Fruit fly (Drosophila melanogaster) whole organism, embryonic: ENCODE results near the gene beat-IIa.
A peak's percentile ranks its signal among the peaks of the same experiment; 100 is the strongest.

Experiments
- Bdp1 ChIP-seq: fragments of 200-800 bp; sonication (Bioruptor generic); optimal IDR thresholded peaks from 3 replicates; lab custom pipeline; 2016; ENCODE audit warnings: missing biosample characterization, missing genetic modification characterization
- BtbVII ChIP-seq: fragments of 200-800 bp; sonication (Bioruptor generic); optimal IDR thresholded peaks from 3 replicates; lab custom pipeline; 2017; ENCODE audit warnings: missing biosample characterization, mild to moderate bottlenecking, missing genetic modification characterization
- CG11723 ChIP-seq: fragments of 200-800 bp; sonication (Bioruptor generic); optimal IDR thresholded peaks from 2 replicates; lab custom pipeline; 2017; ENCODE audit warnings: missing biosample characterization, mild to moderate bottlenecking, missing genetic modification characterization
- CG12744 ChIP-seq: fragments of 200-800 bp; sonication (Bioruptor generic); optimal IDR thresholded peaks from 2 replicates; lab custom pipeline; 2016; ENCODE audit warnings: missing biosample characterization, missing genetic modification characterization
- CG13296 ChIP-seq: fragments of 200-800 bp; sonication (Bioruptor generic); optimal IDR thresholded peaks from 3 replicates; lab custom pipeline; 2018; ENCODE audit warnings: missing biosample characterization, mild to moderate bottlenecking, missing genetic modification characterization
- CG13894 ChIP-seq: fragments of 200-800 bp; sonication (Bioruptor generic); optimal IDR thresholded peaks from 3 replicates; lab custom pipeline; 2018; ENCODE audit warnings: missing biosample characterization, mild to moderate bottlenecking, missing genetic modification characterization, moderate library complexity
- CG14965 ChIP-seq: fragments of 200-800 bp; sonication (Bioruptor generic); optimal IDR thresholded peaks from 2 replicates; lab custom pipeline; 2016; ENCODE audit warnings: missing biosample characterization, missing genetic modification characterization, borderline replicate concordance
- CG1603 ChIP-seq: fragments of 200-800 bp; sonication (Bioruptor generic); optimal IDR thresholded peaks from 2 replicates; lab custom pipeline; 2019; ENCODE audit warnings: missing biosample characterization, mild to moderate bottlenecking, missing genetic modification characterization, moderate library complexity
- CG16815 ChIP-seq: fragments of 200-800 bp; sonication (Bioruptor generic); optimal IDR thresholded peaks from 3 replicates; lab custom pipeline; 2017; ENCODE audit warnings: missing biosample characterization, mild to moderate bottlenecking, missing genetic modification characterization
- CG17361 ChIP-seq: fragments of 200-800 bp; sonication (Bioruptor generic); IDR thresholded peaks from 3 replicates; pipeline ENCODE4 v1.3.6; 2022; ENCODE audit warnings: missing biosample characterization, missing genetic modification characterization
- CG17912 ChIP-seq: fragments of 200-800 bp; sonication (Bioruptor generic); optimal IDR thresholded peaks from 2 replicates; lab custom pipeline; 2018; ENCODE audit warnings: missing biosample characterization, mild to moderate bottlenecking, missing genetic modification characterization
- CG2120 ChIP-seq: fragments of 200-800 bp; sonication (Bioruptor generic); optimal IDR thresholded peaks from 3 replicates; lab custom pipeline; 2016; ENCODE audit warnings: missing biosample characterization, missing genetic modification characterization
- CG2875 ChIP-seq: fragments of 200-800 bp; sonication (Bioruptor generic); optimal IDR thresholded peaks from 2 replicates; lab custom pipeline; 2017; ENCODE audit warnings: missing biosample characterization, mild to moderate bottlenecking, missing genetic modification characterization, missing genetic modification reagents
- CG34376 ChIP-seq: fragments of 200-800 bp; sonication (Bioruptor generic); optimal IDR thresholded peaks from 2 replicates; lab custom pipeline; 2018; ENCODE audit warnings: missing biosample characterization, mild to moderate bottlenecking, missing genetic modification characterization
- CG7271 ChIP-seq: fragments of 200-800 bp; sonication (Bioruptor generic); optimal IDR thresholded peaks from 2 replicates; lab custom pipeline; 2018; ENCODE audit warnings: missing biosample characterization, mild to moderate bottlenecking, missing genetic modification characterization, moderate library complexity
- CG7357 ChIP-seq: fragments of 200-800 bp; sonication (Bioruptor generic); IDR thresholded peaks from 3 replicates; pipeline ENCODE4 v1.3.6; 2022; ENCODE audit warnings: missing biosample characterization, missing genetic modification characterization
- CG8359 ChIP-seq: fragments of 200-800 bp; sonication (Bioruptor generic); optimal IDR thresholded peaks from 2 replicates; lab custom pipeline; 2017; ENCODE audit warnings: missing biosample characterization, mild to moderate bottlenecking, missing genetic modification characterization, borderline replicate concordance
- CG8478 ChIP-seq: fragments of >200 bp; optimal IDR thresholded peaks from 2 replicates; lab custom pipeline; 2018
- CG8765 ChIP-seq: fragments of 200-800 bp; sonication (Bioruptor generic); IDR thresholded peaks from 2 replicates; pipeline ENCODE4 v1.3.6; 2022; ENCODE audit warnings: missing biosample characterization, missing genetic modification characterization
- D19B ChIP-seq: fragments of 200-800 bp; sonication (Bioruptor generic); optimal IDR thresholded peaks from 2 replicates; lab custom pipeline; 2017; ENCODE audit warnings: missing biosample characterization, mild to moderate bottlenecking, missing genetic modification characterization
- Dip3 ChIP-seq: fragments of 200-800 bp; sonication (Bioruptor generic); optimal IDR thresholded peaks from 3 replicates; lab custom pipeline; 2016; ENCODE audit warnings: missing biosample characterization, missing genetic modification characterization
- Doc2 ChIP-seq: fragments of 200-800 bp; sonication (Bioruptor generic); IDR thresholded peaks from 2 replicates; pipeline ENCODE4 v1.3.6; 2022; ENCODE audit warnings: missing biosample characterization, missing genetic modification characterization
- Eip74EF ChIP-seq, 2 experiments: fragments of 200-800 bp in 1 of 2; fragments of >200 bp in 1 of 2; sonication (Bioruptor generic) in 1 of 2; optimal IDR thresholded peaks; 2 replicates each; lab custom pipeline; 2017 to 2019; ENCODE audit warnings: missing biosample characterization in 2 of 2, missing genetic modification characterization in 2 of 2, mild to moderate bottlenecking in 1 of 2, moderate library complexity in 1 of 2
- Hey ChIP-seq: fragments of 200-800 bp; sonication (Bioruptor generic); optimal IDR thresholded peaks from 3 replicates; lab custom pipeline; 2018; ENCODE audit warnings: missing biosample characterization, mild to moderate bottlenecking, missing genetic modification characterization
- Hr51 ChIP-seq, 2 experiments: fragments of 200-800 bp; sonication (Bioruptor generic); optimal IDR thresholded peaks; 2 replicates in 1 of 2; 3 replicates in 1 of 2; lab custom pipeline; 2016 to 2018; ENCODE audit warnings: missing biosample characterization in 2 of 2, missing genetic modification characterization in 2 of 2, mild to moderate bottlenecking in 1 of 2, moderate library complexity in 1 of 2
- PHDP ChIP-seq: fragments of 200-800 bp; sonication (Bioruptor generic); optimal IDR thresholded peaks from 3 replicates; lab custom pipeline; 2018; ENCODE audit warnings: missing biosample characterization, mild to moderate bottlenecking, missing genetic modification characterization, moderate library complexity
- Stat92E ChIP-seq, 3 experiments: fragments of >200 bp in 2 of 3; fragments of 200-800 bp in 1 of 3; sonication (Bioruptor generic) in 1 of 3; optimal IDR thresholded peaks; 2 replicates each; lab custom pipeline; 2017 to 2019; ENCODE audit warnings: missing biosample characterization in 3 of 3, missing genetic modification characterization in 3 of 3, mild to moderate bottlenecking in 1 of 3, moderate library complexity in 1 of 3
- Tbp ChIP-seq: fragments of >200 bp; optimal IDR thresholded peaks from 2 replicates; lab custom pipeline; 2018; ENCODE audit warnings: missing biosample characterization, missing genetic modification characterization
- amos ChIP-seq: fragments of 200-800 bp; sonication (Bioruptor generic); IDR thresholded peaks from 2 replicates; pipeline ENCODE4 v1.3.6; 2022; ENCODE audit warnings: missing biosample characterization, missing genetic modification characterization; ENCODE audit not compliant: partially characterized antibody
- ato ChIP-seq: fragments of 200-800 bp; sonication (Bioruptor generic); IDR thresholded peaks from 2 replicates; pipeline ENCODE4 v1.3.6; 2022; ENCODE audit warnings: missing biosample characterization, missing genetic modification characterization; ENCODE audit not compliant: partially characterized antibody
- az2 ChIP-seq: fragments of 200-800 bp; sonication (Bioruptor generic); optimal IDR thresholded peaks from 3 replicates; lab custom pipeline; 2016; ENCODE audit warnings: missing biosample characterization, missing genetic modification characterization
- bigmax ChIP-seq: fragments of 200-800 bp; sonication (Bioruptor generic); optimal IDR thresholded peaks from 2 replicates; lab custom pipeline; 2018; ENCODE audit warnings: missing biosample characterization, mild to moderate bottlenecking, missing genetic modification characterization
- chinmo ChIP-seq: fragments of 200-800 bp; sonication (Bioruptor generic); IDR thresholded peaks from 4 replicates; pipeline ENCODE4 v1.3.6; 2022; ENCODE audit warnings: missing biosample characterization, missing genetic modification characterization; ENCODE audit not compliant: partially characterized antibody
- ftz-f1 ChIP-seq: fragments of 200-800 bp; sonication (Bioruptor generic); optimal IDR thresholded peaks from 2 replicates; lab custom pipeline; 2016; ENCODE audit warnings: missing biosample characterization, missing genetic modification characterization
- gcm ChIP-seq: fragments of 200-800 bp; sonication (Bioruptor generic); optimal IDR thresholded peaks from 2 replicates; lab custom pipeline; 2019; ENCODE audit warnings: missing biosample characterization, mild to moderate bottlenecking, missing genetic modification characterization, moderate library complexity
- gro ChIP-seq: fragments of 200-800 bp; sonication (Bioruptor generic); optimal IDR thresholded peaks from 2 replicates; lab custom pipeline; 2016; ENCODE audit warnings: missing biosample characterization, missing genetic modification characterization
- gt ChIP-seq: fragments of 200-800 bp; sonication (Bioruptor generic); IDR thresholded peaks from 2 replicates; pipeline ENCODE4 v1.3.6; 2022; ENCODE audit warnings: missing biosample characterization, missing genetic modification characterization
- h ChIP-seq: fragments of >200 bp; optimal IDR thresholded peaks from 2 replicates; lab custom pipeline; 2017
- ind ChIP-seq: fragments of 200-800 bp; sonication (Bioruptor generic); optimal IDR thresholded peaks from 3 replicates; lab custom pipeline; 2016; ENCODE audit warnings: missing biosample characterization, missing genetic modification characterization
- jing ChIP-seq: fragments of 200-800 bp; sonication (Bioruptor generic); optimal IDR thresholded peaks from 2 replicates; lab custom pipeline; 2018; ENCODE audit warnings: missing biosample characterization, mild to moderate bottlenecking, missing genetic modification characterization
- kay ChIP-seq: fragments of 200-800 bp; sonication (Bioruptor generic); optimal IDR thresholded peaks from 2 replicates; lab custom pipeline; 2016; ENCODE audit warnings: missing biosample characterization, missing genetic modification characterization
- pan ChIP-seq, 4 experiments: fragments of >200 bp in 3 of 4; fragments of 200-800 bp in 1 of 4; sonication (Bioruptor generic) in 1 of 4; optimal IDR thresholded peaks in 3 of 4; IDR thresholded peaks in 1 of 4; 2 replicates each; pipeline versions ENCODE4 v1.3.6 to Lab custom; 2017 to 2022; ENCODE audit warnings: missing biosample characterization in 2 of 4, missing genetic modification characterization in 2 of 4, mixed read lengths in 1 of 4
- psq ChIP-seq: fragments of 200-800 bp; sonication (Bioruptor generic); optimal IDR thresholded peaks from 2 replicates; lab custom pipeline; 2017; ENCODE audit warnings: missing biosample characterization, missing genetic modification characterization
- sens ChIP-seq: fragments of 200-800 bp; sonication (Bioruptor generic); peaks from one replicate; lab custom pipeline; 2016; ENCODE audit warnings: missing biosample characterization, missing genetic modification characterization
- shn ChIP-seq: fragments of 200-800 bp; sonication (Bioruptor generic); optimal IDR thresholded peaks from 3 replicates; lab custom pipeline; 2016; ENCODE audit warnings: missing biosample characterization, missing genetic modification characterization
- slbo ChIP-seq: fragments of 200-800 bp; sonication (Bioruptor generic); IDR thresholded peaks from 2 replicates; pipeline ENCODE4 v1.3.6; 2022; ENCODE audit warnings: missing biosample characterization, missing genetic modification characterization
- tin ChIP-seq: fragments of 200-800 bp; sonication (Bioruptor generic); optimal IDR thresholded peaks from 3 replicates; lab custom pipeline; 2016; ENCODE audit warnings: missing biosample characterization, missing genetic modification characterization
- vnd ChIP-seq: fragments of 200-800 bp; sonication (Bioruptor generic); IDR thresholded peaks from 3 replicates; pipeline ENCODE4 v1.3.6; 2022; ENCODE audit warnings: missing biosample characterization, missing genetic modification characterization; ENCODE audit not compliant: partially characterized antibody
- wor ChIP-seq: fragments of 200-800 bp; sonication (Bioruptor generic); IDR thresholded peaks from 2 replicates; pipeline ENCODE4 v1.3.6; 2022; ENCODE audit warnings: missing biosample characterization, missing genetic modification characterization

beat-IIa gene

DNA sequence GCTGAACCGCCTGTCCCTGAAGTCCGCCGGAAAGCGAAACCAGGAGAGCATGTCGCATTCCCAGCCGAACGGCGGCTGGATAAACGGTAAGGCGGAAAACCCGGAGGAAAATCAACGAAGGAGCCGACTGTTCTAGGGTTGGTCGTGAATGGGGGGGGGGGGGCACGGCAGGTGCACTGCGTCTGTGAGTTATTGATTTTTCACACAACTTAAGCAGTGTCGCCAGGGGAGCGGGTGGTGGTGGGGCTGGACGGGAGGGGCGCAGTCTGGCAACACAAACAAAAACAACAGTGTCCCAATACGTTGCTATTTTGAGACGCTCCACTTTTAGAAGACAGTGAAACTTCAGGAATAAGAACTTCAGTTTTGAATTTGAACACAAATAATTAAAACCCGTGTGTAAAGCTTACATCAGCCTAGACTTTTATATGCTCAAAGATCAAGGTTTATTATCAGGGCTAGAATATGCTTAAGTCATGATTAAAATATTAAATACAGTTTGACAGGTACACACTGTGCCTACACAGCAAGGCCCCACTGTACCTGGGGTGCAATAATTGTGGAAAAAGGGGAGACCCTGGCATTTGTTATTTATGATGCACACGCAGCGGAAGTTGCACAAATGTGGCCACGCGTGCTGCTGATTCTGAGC, 20.4 kb upstream of the beat-IIa start (continued):
- TF ChIP-seq Stat92E (GFP tag; optimal IDR thresholded peaks at IDR 0.05; lab: Kevin White, UChicago) = no peak
- peak; percentile 69 for TF ChIP-seq tin (GFP tag; lab: Kevin White, UChicago)
- peak; percentile 30 for TF ChIP-seq CG2120 (GFP tag; lab: Kevin White, UChicago)
- TF ChIP-seq CG13296 (GFP tag; lab: Kevin White, UChicago) = peak; percentile 1
- no peak for TF ChIP-seq pan (optimal IDR thresholded peaks at IDR 0.05; lab: Kevin White, UChicago)
- peak in 1 of 2 experiments; percentile 76 for TF ChIP-seq pan (GFP tag; optimal IDR thresholded peaks at IDR 0.05 in 1 of 2, IDR thresholded peaks at IDR 0.05 in 1 of 2)
- TF ChIP-seq Dip3 (GFP tag; lab: Kevin White, UChicago) = peak; percentile 13
- TF ChIP-seq Hey (tag; lab: Kevin White, UChicago) = no peak
- TF ChIP-seq CG7357 (GFP tag; lab: Robert Waterston, UW) = peak; percentile 57; the same call in 1 of the 3 replicates
- TF ChIP-seq sens (GFP tag; lab: Kevin White, UChicago) = peak; percentile 94
- peak; percentile 71 for TF ChIP-seq PHDP (tag; lab: Kevin White, UChicago)
- TF ChIP-seq shn (GFP tag; lab: Kevin White, UChicago) = no peak
- no peak for TF ChIP-seq CG14965 (GFP tag; lab: Kevin White, UChicago)
- TF ChIP-seq BtbVII (GFP tag; lab: Kevin White, UChicago) = peak; percentile 42
- TF ChIP-seq h = no peak
- no peak for TF ChIP-seq CG7271 (tag; lab: Kevin White, UChicago)
- no peak for TF ChIP-seq CG34376 (GFP tag; lab: Kevin White, UChicago)
- TF ChIP-seq kay (GFP tag; lab: Kevin White, UChicago) = no peak
- peak; percentile 43; the same call in 1 of the 2 replicates for TF ChIP-seq CG8765 (GFP tag; lab: Robert Waterston, UW)
- no peak for TF ChIP-seq CG8478 (lab: Kevin White, UChicago)
- TF ChIP-seq CG13894 (tag; lab: Kevin White, UChicago) = no peak
- no peak for TF ChIP-seq CG17912 (GFP tag; lab: Kevin White, UChicago)
- TF ChIP-seq chinmo (GFP tag; lab: Robert Waterston, UW) = no peak
- TF ChIP-seq bigmax (GFP tag; lab: Kevin White, UChicago) = no peak
- TF ChIP-seq jing = peak; percentile 40
- peak; percentile 64 for TF ChIP-seq ind (GFP tag; lab: Kevin White, UChicago)
- TF ChIP-seq gt (GFP tag; lab: Robert Waterston, UW) = peak; percentile 70
- no peak for TF ChIP-seq ato (GFP tag; lab: Robert Waterston, UW)
- peak; percentile 54 for TF ChIP-seq wor
- no peak for TF ChIP-seq CG12744 (GFP tag; lab: Kevin White, UChicago)
- no peak for TF ChIP-seq ftz-f1 (GFP tag; lab: Kevin White, UChicago)
- no peak for TF ChIP-seq psq (GFP tag; lab: Kevin White, UChicago)
- TF ChIP-seq az2 (GFP tag; lab: Kevin White, UChicago) = peak; percentile 67
- TF ChIP-seq CG11723 (GFP tag; lab: Kevin White, UChicago) = peak; percentile 25
- no peak for TF ChIP-seq Tbp (GFP tag; lab: Kevin White, UChicago)
- peak; percentile 63; the same call in 2 of the 3 replicates for TF ChIP-seq CG17361 (GFP tag; lab: Robert Waterston, UW)
- TF ChIP-seq CG2875 (GFP tag; lab: Kevin White, UChicago) = peak; percentile 71
- no peak for TF ChIP-seq CG8359 (GFP tag; lab: Kevin White, UChicago)
- TF ChIP-seq gcm = peak; percentile 48
- TF ChIP-seq gro (GFP tag; lab: Kevin White, UChicago) = peak; percentile 28
- peak; percentile 10 for TF ChIP-seq D19B (GFP tag; lab: Kevin White, UChicago)
- peak in 1 of 2 experiments; percentile 72 for TF ChIP-seq Hr51 (GFP tag; optimal IDR thresholded peaks at IDR 0.05; lab: Kevin White, UChicago)
- peak; percentile 59 for TF ChIP-seq slbo (GFP tag; lab: Robert Waterston, UW)
- peak in 1 of 2 experiments; percentile 44 for TF ChIP-seq Eip74EF (GFP tag; optimal IDR thresholded peaks at IDR 0.05; lab: Kevin White, UChicago)
- peak; percentile 35 for TF ChIP-seq CG16815 (GFP tag; lab: Kevin White, UChicago)
- TF ChIP-seq Doc2 = no peak
- TF ChIP-seq Bdp1 = no peak
- peak; percentile 81 for TF ChIP-seq CG1603 (tag; lab: Kevin White, UChicago)
- TF ChIP-seq amos (GFP tag; lab: Robert Waterston, UW) = no peak
- no peak for TF ChIP-seq vnd (GFP tag; lab: Robert Waterston, UW)
